Fruit fly (Drosophila melanogaster): ENCODE measurements around the gene mRpS11.
A peak's percentile ranks its signal among the peaks of the same experiment; 100 is the strongest.

DNA sequence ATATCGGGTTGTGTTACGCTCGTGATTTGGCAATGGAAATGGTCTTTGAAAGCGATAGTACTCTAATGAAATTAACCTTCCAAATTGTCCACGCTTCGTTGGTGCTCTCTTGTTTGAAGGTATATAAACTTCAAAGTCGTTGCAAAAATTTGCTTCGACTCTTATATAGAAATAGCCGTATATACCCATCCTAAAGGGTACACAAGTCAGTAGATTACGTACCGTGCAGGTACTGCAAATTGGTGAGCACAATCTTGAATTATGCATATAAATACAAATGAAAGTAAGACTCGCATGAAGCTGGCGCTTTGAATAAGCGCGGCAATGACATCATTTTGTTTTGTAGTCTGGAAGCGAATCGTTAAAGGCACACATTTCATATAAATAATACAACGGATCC is 43.7 kb downstream of the mRpS11 start:
- TF ChIP-seq Snoo (tag; optimal IDR thresholded peaks at IDR 0.05): no peak
- TF ChIP-seq gl (tag; optimal IDR thresholded peaks at IDR 0.05): no peak
- TF ChIP-seq CG10348 (GFP tag; IDR thresholded peaks at IDR 0.05): no peak
- no peak for TF ChIP-seq CG34367 (tag; optimal IDR thresholded peaks at IDR 0.05)
- TF ChIP-seq CG14655 (GFP tag; optimal IDR thresholded peaks at IDR 0.05): no peak
- TF ChIP-seq fd96Ca (GFP tag; IDR thresholded peaks at IDR 0.05): no peak
- no peak for TF ChIP-seq CG9948 (tag; optimal IDR thresholded peaks at IDR 0.05)
- no peak for TF ChIP-seq EcR (GFP tag; optimal IDR thresholded peaks at IDR 0.05)
- TF ChIP-seq CG32121 (GFP tag; IDR thresholded peaks at IDR 0.05): no peak
- peak; percentile 46; the same call in 2 of the 3 replicates for TF ChIP-seq CG4496 (GFP tag; IDR thresholded peaks at IDR 0.05)
- no peak for TF ChIP-seq CG15710 (tag; optimal IDR thresholded peaks at IDR 0.05)
- no peak for TF ChIP-seq D1 (tag; optimal IDR thresholded peaks at IDR 0.05)

Measured in whole organism, pupa.